Fruit fly (Drosophila melanogaster): ENCODE measurements around the gene CG10435.

The CG10435 gene

DNA sequence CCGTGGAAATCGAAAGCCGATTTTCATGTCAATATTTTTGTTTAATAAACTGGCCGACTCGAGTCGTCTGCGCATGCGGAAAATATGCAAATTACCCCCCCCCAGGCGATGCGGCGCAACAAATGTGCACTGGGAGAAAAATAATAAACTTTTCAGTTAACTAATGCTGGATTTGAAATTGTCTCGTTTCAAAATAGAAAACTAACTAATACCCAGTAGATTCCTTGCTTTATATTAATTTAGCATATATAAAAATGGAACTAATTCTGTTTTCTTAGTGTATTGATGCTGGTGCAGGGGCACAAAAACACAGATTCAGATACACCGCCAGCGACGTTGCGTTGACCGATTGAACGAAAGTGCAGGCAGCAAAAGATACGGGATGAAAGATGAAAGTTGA lies 24.9 kb upstream of the CG10435 start:
- no peak for TF ChIP-seq EcR (GFP tag; optimal IDR thresholded peaks at IDR 0.05)
- TF ChIP-seq CG12605 (GFP tag; IDR thresholded peaks at IDR 0.05): peak; percentile 79
- peak; percentile 64 for TF ChIP-seq CG8159 (tag; optimal IDR thresholded peaks at IDR 0.05)
- TF ChIP-seq Pif1B (GFP tag; optimal IDR thresholded peaks at IDR 0.05): peak; percentile 37
- peak; percentile 61; the same call in 1 of the 2 replicates for TF ChIP-seq rn (GFP tag; IDR thresholded peaks at IDR 0.05)
- TF ChIP-seq CG14655 (GFP tag; optimal IDR thresholded peaks at IDR 0.05): peak; percentile 58
- TF ChIP-seq CG13204 (GFP tag; optimal IDR thresholded peaks at IDR 0.05): no peak
- TF ChIP-seq Pif1A (GFP tag; optimal IDR thresholded peaks at IDR 0.05): peak; percentile 40
- peak; percentile 49 for TF ChIP-seq CG9948 (tag; optimal IDR thresholded peaks at IDR 0.05)
- no peak for TF ChIP-seq D1 (tag; optimal IDR thresholded peaks at IDR 0.05)
- TF ChIP-seq CG8301 (tag; optimal IDR thresholded peaks at IDR 0.05): peak; percentile 71
- TF ChIP-seq CG32121 (GFP tag; IDR thresholded peaks at IDR 0.05): peak; percentile 81
- TF ChIP-seq CG34367 (tag; optimal IDR thresholded peaks at IDR 0.05): peak; percentile 22
- no peak; the same call in 1 of the 2 replicates for TF ChIP-seq CG10348 (GFP tag; IDR thresholded peaks at IDR 0.05)
- no peak for TF ChIP-seq gl (tag; optimal IDR thresholded peaks at IDR 0.05)
- TF ChIP-seq CG17806 (tag; optimal IDR thresholded peaks at IDR 0.05): peak; percentile 59
- TF ChIP-seq Ets98B (GFP tag; IDR thresholded peaks at IDR 0.05): peak; percentile 85
- TF ChIP-seq Snoo (tag; optimal IDR thresholded peaks at IDR 0.05): peak; percentile 1
- TF ChIP-seq fd96Ca (GFP tag; IDR thresholded peaks at IDR 0.05): peak; percentile 43; the same call in 2 of the 3 replicates
- TF ChIP-seq CG4496 (GFP tag; IDR thresholded peaks at IDR 0.05): peak; percentile 86
- TF ChIP-seq CG15710 (tag; optimal IDR thresholded peaks at IDR 0.05): peak; percentile 4

DNA sequence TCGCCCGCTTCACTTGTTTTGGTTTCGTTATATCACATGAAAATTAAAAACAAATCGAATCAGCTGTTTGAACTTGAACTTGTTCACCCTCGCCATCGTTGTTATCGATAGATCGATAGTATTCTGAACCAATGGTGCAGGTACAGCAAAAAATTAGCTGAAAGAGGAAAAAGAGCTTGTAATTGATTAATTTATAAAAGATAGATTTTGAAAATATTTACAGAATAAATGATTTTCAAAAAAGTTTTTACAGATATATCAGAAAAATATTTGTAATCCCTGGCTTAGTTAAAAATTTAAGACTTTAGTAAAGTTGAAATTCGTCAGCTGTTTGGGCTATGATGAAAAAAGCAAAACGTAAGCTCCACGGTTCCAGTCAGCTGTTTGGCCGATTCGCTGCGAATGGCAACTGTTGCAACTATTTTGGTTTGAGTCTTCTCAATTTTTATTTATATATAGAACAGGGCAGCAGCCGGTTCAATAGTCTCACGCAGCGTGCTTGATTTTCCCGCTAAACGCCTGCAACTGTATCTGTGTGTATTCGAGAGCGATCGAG lies 20.0 kb upstream of the CG10435 start, which contains the start of the genes CG11035 and unc-45:
Gene CG11035 (minus strand): TSS at position 87 of the 556 bp plus-strand sequence.
Gene unc-45 (plus strand): TSS at position 379 of the 556 bp plus-strand sequence.
- TF ChIP-seq CG14655 (GFP tag; optimal IDR thresholded peaks at IDR 0.05) (peak; percentile 49), CG8301 (tag; optimal IDR thresholded peaks at IDR 0.05) (peak; percentile 20), CG9948 (tag; optimal IDR thresholded peaks at IDR 0.05) (peak; percentile 3), CG4496 (GFP tag; IDR thresholded peaks at IDR 0.05) (0 out of 3 replicates have a peak, but pooled peaks have one; percentile 61), EcR (GFP tag; optimal IDR thresholded peaks at IDR 0.05) (peak; percentile 87), CG15710 (tag; optimal IDR thresholded peaks at IDR 0.05) (peak; percentile 38), rn (GFP tag; IDR thresholded peaks at IDR 0.05) (no peak), Ets98B (GFP tag; IDR thresholded peaks at IDR 0.05) (no peak; the same call in 1 of the 2 replicates), CG32121 (GFP tag; IDR thresholded peaks at IDR 0.05) (0 out of 2 replicates have a peak, but pooled peaks have one; percentile 42), CG17806 (tag; optimal IDR thresholded peaks at IDR 0.05) (peak; percentile 34), Snoo (tag; optimal IDR thresholded peaks at IDR 0.05) (no peak), CG8159 (tag; optimal IDR thresholded peaks at IDR 0.05) (peak; percentile 39)

DNA sequence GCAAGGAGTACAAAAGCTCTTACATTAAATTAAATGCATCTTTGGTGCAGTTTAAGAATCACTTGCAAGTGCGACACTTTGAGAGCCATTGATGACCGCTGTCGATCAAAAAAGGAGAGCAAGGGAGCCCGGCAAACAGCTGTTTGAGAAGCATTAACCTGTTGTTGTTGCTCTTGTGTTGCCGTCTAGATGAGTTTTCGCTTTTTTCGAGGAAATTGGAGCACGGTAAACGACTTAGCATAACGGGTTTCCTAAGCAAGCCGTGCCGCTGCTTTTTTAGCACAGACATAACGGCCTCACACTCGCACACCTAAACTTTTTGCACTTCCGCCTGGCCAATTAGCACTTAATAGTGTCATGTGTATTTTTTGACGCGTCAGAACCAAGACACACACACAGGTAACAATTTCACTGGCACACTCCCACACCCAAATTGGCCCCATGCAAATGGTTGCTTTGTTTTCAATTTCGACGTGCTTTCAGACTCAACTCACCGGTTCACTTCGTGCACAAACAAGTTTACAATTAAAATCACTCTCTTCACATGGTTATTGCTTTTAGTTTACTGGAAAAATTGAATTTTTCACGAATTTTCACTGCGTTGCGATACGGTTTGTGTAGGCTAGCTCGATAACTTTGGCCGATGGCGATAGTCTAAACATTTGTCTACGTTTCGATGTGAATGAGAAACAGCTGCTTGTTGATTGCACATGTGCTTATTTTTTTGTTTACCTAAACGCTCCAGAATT lies 17.3 kb upstream of the CG10435 start, which contains the start of the genes CG10903 and CG2747:
Gene CG10903 (plus strand): TSS at position 261 of the 749 bp plus-strand sequence.
Gene CG2747 (minus strand): TSS at position 640 of the 749 bp plus-strand sequence.
- TF ChIP-seq Ets98B (GFP tag; IDR thresholded peaks at IDR 0.05) (no peak), CG4496 (GFP tag; IDR thresholded peaks at IDR 0.05) (peak; percentile 41; the same call in 1 of the 3 replicates), EcR (GFP tag; optimal IDR thresholded peaks at IDR 0.05) (peak; percentile 43), Snoo (tag; optimal IDR thresholded peaks at IDR 0.05) (no peak)

DNA sequence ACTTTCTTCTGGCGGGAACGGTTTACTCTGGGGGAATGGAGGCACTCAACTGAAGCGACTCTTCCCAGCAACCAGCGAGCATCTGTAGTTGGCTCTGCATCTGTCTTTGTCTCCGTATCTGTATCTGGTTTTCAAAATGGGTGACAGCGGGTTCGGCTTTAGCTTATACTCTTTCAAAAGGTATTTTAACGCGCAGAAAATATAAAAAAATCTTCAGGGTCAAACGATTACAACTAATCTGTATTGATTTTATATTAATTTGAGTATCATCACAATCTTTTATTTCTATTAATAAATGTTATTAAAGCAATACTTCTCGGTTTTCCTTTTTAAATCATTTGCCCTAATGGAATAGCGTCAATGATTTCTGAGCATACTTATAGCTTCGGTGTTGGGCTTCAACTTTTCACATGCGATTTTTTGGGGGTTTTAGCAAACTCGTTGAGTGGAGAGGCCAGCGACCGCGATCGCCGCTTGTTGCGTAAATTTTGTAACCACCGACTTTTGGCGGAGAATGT lies 16.6 kb upstream of the CG10435 start, which contains the start of gene ImpE3:
Gene ImpE3 (minus strand): TSS at position 51 of the 518 bp plus-strand sequence.
- TF ChIP-seq rn (GFP tag; IDR thresholded peaks at IDR 0.05) (no peak), CG32121 (GFP tag; IDR thresholded peaks at IDR 0.05) (no peak), CG34367 (tag; optimal IDR thresholded peaks at IDR 0.05) (no peak), gl (tag; optimal IDR thresholded peaks at IDR 0.05) (no peak), CG15710 (tag; optimal IDR thresholded peaks at IDR 0.05) (peak; percentile 36), CG14655 (GFP tag; optimal IDR thresholded peaks at IDR 0.05) (peak; percentile 41), CG13204 (GFP tag; optimal IDR thresholded peaks at IDR 0.05) (no peak), Pif1A (GFP tag; optimal IDR thresholded peaks at IDR 0.05) (peak; percentile 43), CG12605 (GFP tag; IDR thresholded peaks at IDR 0.05) (no peak), EcR (GFP tag; optimal IDR thresholded peaks at IDR 0.05) (peak; percentile 32), CG4496 (GFP tag; IDR thresholded peaks at IDR 0.05) (no peak), Pif1B (GFP tag; optimal IDR thresholded peaks at IDR 0.05) (peak; percentile 36), CG17806 (tag; optimal IDR thresholded peaks at IDR 0.05) (peak; percentile 25), Snoo (tag; optimal IDR thresholded peaks at IDR 0.05) (peak; percentile 72), D1 (tag; optimal IDR thresholded peaks at IDR 0.05) (no peak), Ets98B (GFP tag; IDR thresholded peaks at IDR 0.05) (peak; percentile 20; the same call in 1 of the 2 replicates), fd96Ca (GFP tag; IDR thresholded peaks at IDR 0.05) (no peak), CG9948 (tag; optimal IDR thresholded peaks at IDR 0.05) (no peak), CG8301 (tag; optimal IDR thresholded peaks at IDR 0.05) (peak; percentile 61), CG10348 (GFP tag; IDR thresholded peaks at IDR 0.05) (no peak), CG8159 (tag; optimal IDR thresholded peaks at IDR 0.05) (peak; percentile 36)

DNA sequence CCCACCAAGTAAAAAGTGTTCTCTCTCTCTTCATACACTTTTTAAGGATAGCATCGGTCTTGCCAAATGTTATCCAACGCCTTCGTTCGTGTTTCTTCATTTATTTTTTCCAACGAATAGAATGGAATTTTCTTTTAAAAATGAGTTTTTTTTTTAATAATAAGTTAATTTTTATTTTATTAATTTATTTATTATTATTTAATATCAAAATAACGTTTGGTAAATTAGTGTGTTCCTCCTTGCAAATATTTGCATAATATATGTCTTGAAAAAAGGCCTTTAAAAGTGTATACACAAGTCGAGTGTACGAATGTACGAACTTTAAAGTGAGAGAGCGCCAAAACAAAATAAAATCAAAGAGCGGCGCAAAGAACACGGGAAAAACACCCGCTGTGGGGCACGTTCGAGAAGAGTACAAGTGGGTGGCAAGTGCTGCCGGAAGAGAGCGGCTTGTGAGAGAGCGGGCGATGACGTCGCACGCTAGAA lies 14.2 kb upstream of the CG10435 start:
- TF ChIP-seq CG17806 (tag; optimal IDR thresholded peaks at IDR 0.05) (peak; percentile 80), CG15710 (tag; optimal IDR thresholded peaks at IDR 0.05) (peak; percentile 93), CG4496 (GFP tag; IDR thresholded peaks at IDR 0.05) (peak; percentile 43; the same call in 1 of the 3 replicates), CG34367 (tag; optimal IDR thresholded peaks at IDR 0.05) (peak; percentile 85), Snoo (tag; optimal IDR thresholded peaks at IDR 0.05) (peak; percentile 85), CG13204 (GFP tag; optimal IDR thresholded peaks at IDR 0.05) (peak; percentile 79), CG8159 (tag; optimal IDR thresholded peaks at IDR 0.05) (peak; percentile 91), CG10348 (GFP tag; IDR thresholded peaks at IDR 0.05) (0 out of 2 replicates have a peak, but pooled peaks have one; percentile 11), CG8301 (tag; optimal IDR thresholded peaks at IDR 0.05) (peak; percentile 55), CG14655 (GFP tag; optimal IDR thresholded peaks at IDR 0.05) (peak; percentile 93), fd96Ca (GFP tag; IDR thresholded peaks at IDR 0.05) (no peak), CG12605 (GFP tag; IDR thresholded peaks at IDR 0.05) (peak; percentile 62), rn (GFP tag; IDR thresholded peaks at IDR 0.05) (no peak), CG9948 (tag; optimal IDR thresholded peaks at IDR 0.05) (peak; percentile 87), CG32121 (GFP tag; IDR thresholded peaks at IDR 0.05) (peak; percentile 63), EcR (GFP tag; optimal IDR thresholded peaks at IDR 0.05) (peak; percentile 43), D1 (tag; optimal IDR thresholded peaks at IDR 0.05) (peak; percentile 85), gl (tag; optimal IDR thresholded peaks at IDR 0.05) (no peak), Pif1B (GFP tag; optimal IDR thresholded peaks at IDR 0.05) (peak; percentile 86), Ets98B (GFP tag; IDR thresholded peaks at IDR 0.05) (peak; percentile 65), Pif1A (GFP tag; optimal IDR thresholded peaks at IDR 0.05) (peak; percentile 38)
